Worm (Caenorhabditis elegans) whole organism, L3 larva: ENCODE data around the gene lido-8.
A peak's percentile ranks its signal among the peaks of the same experiment; 100 is the strongest.
"Not testable (repeated sequence)": the region's sequence is repeated elsewhere in the genome, so short reads cannot be mapped to it uniquely, and the experiment has no call there.

ENCODE experiments used
- ZK546.5 ChIP-seq: sonication (generic microtip); optimal IDR thresholded peaks from 2 replicates; lab custom pipeline; 2017; ENCODE audit warnings: missing biosample characterization, missing genetic modification characterization
- aly-2 ChIP-seq: fragments of 150-350 bp; optimal IDR thresholded peaks from 2 replicates; lab custom pipeline; 2014; ENCODE audit warnings: missing biosample characterization, missing genetic modification characterization
- ceh-28 ChIP-seq: fragments of 150-350 bp; optimal IDR thresholded peaks from 2 replicates; lab custom pipeline; 2014; ENCODE audit warnings: missing biosample characterization, missing genetic modification reagents, missing genetic modification characterization
- ceh-82 ChIP-seq: fragments of 150-350 bp; optimal IDR thresholded peaks from 2 replicates; lab custom pipeline; 2014; ENCODE audit warnings: missing biosample characterization, missing genetic modification characterization
- ceh-9 ChIP-seq: sonication (generic microtip); optimal IDR thresholded peaks from 2 replicates; lab custom pipeline; 2018; ENCODE audit warnings: missing biosample characterization, missing genetic modification characterization
- daf-12 ChIP-seq: fragments of 150-350 bp; optimal IDR thresholded peaks from 2 replicates; lab custom pipeline; 2014; ENCODE audit warnings: missing biosample characterization, missing genetic modification reagents, missing genetic modification characterization
- egl-27 ChIP-seq: sonication (generic microtip); optimal IDR thresholded peaks from 4 replicates; lab custom pipeline; 2017; ENCODE audit warnings: missing biosample characterization, missing genetic modification reagents, missing genetic modification characterization
- egl-5 ChIP-seq: fragments of 150-350 bp; optimal IDR thresholded peaks from 2 replicates; lab custom pipeline; 2017; ENCODE audit warnings: missing biosample characterization, missing genetic modification reagents, missing genetic modification characterization, inconsistent platforms
- elt-2 ChIP-seq: sonication (generic microtip); optimal IDR thresholded peaks from 2 replicates; lab custom pipeline; 2016; ENCODE audit warnings: missing genetic modification reagents, mild to moderate bottlenecking, missing genetic modification characterization, missing compliant biosample characterization
- fkh-2 ChIP-seq: fragments of 150-350 bp; optimal IDR thresholded peaks from 2 replicates; lab custom pipeline; 2014; ENCODE audit warnings: missing biosample characterization, missing genetic modification reagents, missing genetic modification characterization
- hmg-11 ChIP-seq: sonication (generic microtip); optimal IDR thresholded peaks from 2 replicates; lab custom pipeline; 2016; ENCODE audit warnings: missing genetic modification characterization, missing compliant biosample characterization
- lsy-12 ChIP-seq: sonication (generic microtip); optimal IDR thresholded peaks from 2 replicates; lab custom pipeline; 2016; ENCODE audit warnings: mild to moderate bottlenecking, missing genetic modification characterization, missing compliant biosample characterization
- mml-1 ChIP-seq: fragments of 150-350 bp; sonication (generic microtip); optimal IDR thresholded peaks from 3 replicates; lab custom pipeline; 2014; ENCODE audit warnings: missing biosample characterization, missing genetic modification characterization
- nfya-1 ChIP-seq: sonication (generic microtip); optimal IDR thresholded peaks from 2 replicates; lab custom pipeline; 2017; ENCODE audit warnings: missing genetic modification characterization, mild to moderate bottlenecking, missing compliant biosample characterization, antibody characterized with exemption, moderate library complexity; ENCODE audit not compliant: insufficient read depth
- nhr-11 ChIP-seq: fragments of 150-350 bp; optimal IDR thresholded peaks from 2 replicates; lab custom pipeline; 2014; ENCODE audit warnings: missing biosample characterization, missing genetic modification characterization
- nhr-23 ChIP-seq: fragments of 150-350 bp; optimal IDR thresholded peaks from 2 replicates; lab custom pipeline; 2014; ENCODE audit warnings: missing biosample characterization, missing genetic modification reagents, missing genetic modification characterization
- nhr-237 ChIP-seq: fragments of 150-350 bp; optimal IDR thresholded peaks from 2 replicates; lab custom pipeline; 2014; ENCODE audit warnings: missing biosample characterization, missing genetic modification characterization
- nhr-25 ChIP-seq: sonication (generic microtip); optimal IDR thresholded peaks from 2 replicates; lab custom pipeline; 2017; ENCODE audit warnings: missing biosample characterization, missing genetic modification characterization
- nhr-28 ChIP-seq: fragments of 150-350 bp; optimal IDR thresholded peaks from 2 replicates; lab custom pipeline; 2014; ENCODE audit warnings: missing biosample characterization, missing genetic modification characterization
- nhr-43 ChIP-seq: sonication (generic microtip); optimal IDR thresholded peaks from 2 replicates; lab custom pipeline; 2016; ENCODE audit warnings: mild to moderate bottlenecking, missing genetic modification characterization, missing compliant biosample characterization; ENCODE audit not compliant: poor library complexity, severe bottlenecking
- nhr-67 ChIP-seq: fragments of 150-350 bp; optimal IDR thresholded peaks from 2 replicates; lab custom pipeline; 2014; ENCODE audit warnings: missing biosample characterization, missing genetic modification characterization
- nhr-77 ChIP-seq: fragments of 150-350 bp; optimal IDR thresholded peaks from 2 replicates; lab custom pipeline; 2014; ENCODE audit warnings: missing biosample characterization, missing genetic modification characterization
- pqm-1 ChIP-seq: fragments of 150-350 bp; optimal IDR thresholded peaks from 2 replicates; lab custom pipeline; 2017; ENCODE audit warnings: missing biosample characterization, missing genetic modification characterization, inconsistent platforms
- sea-2 ChIP-seq: fragments of 150-350 bp; sonication (generic microtip); optimal IDR thresholded peaks from 4 replicates; lab custom pipeline; 2014; ENCODE audit warnings: missing biosample characterization, missing genetic modification reagents, missing genetic modification characterization
- snpc-4 ChIP-seq: fragments of 150-350 bp; optimal IDR thresholded peaks from 2 replicates; lab custom pipeline; 2014; ENCODE audit warnings: missing biosample characterization, missing genetic modification characterization
- tbx-2 ChIP-seq: sonication (generic microtip); optimal IDR thresholded peaks from 2 replicates; lab custom pipeline; 2016; ENCODE audit warnings: mild to moderate bottlenecking, missing genetic modification characterization, missing compliant biosample characterization
- unc-62 ChIP-seq: fragments of 150-350 bp; sonication (generic microtip); optimal IDR thresholded peaks from 4 replicates; lab custom pipeline; 2014; ENCODE audit warnings: missing biosample characterization, missing genetic modification reagents, missing genetic modification characterization
- zag-1 ChIP-seq: fragments of 150-350 bp; optimal IDR thresholded peaks from 2 replicates; lab custom pipeline; 2014; ENCODE audit warnings: missing biosample characterization, missing genetic modification characterization
- ztf-11 ChIP-seq: fragments of 150-350 bp; optimal IDR thresholded peaks from 2 replicates; lab custom pipeline; 2014; ENCODE audit warnings: missing biosample characterization, missing genetic modification characterization
- ztf-4 ChIP-seq: fragments of 150-350 bp; optimal IDR thresholded peaks from 2 replicates; lab custom pipeline; 2014; ENCODE audit warnings: missing biosample characterization, missing genetic modification characterization

The lido-8 gene

ce11 chrII:3024655-3025054, 27.8 kb downstream of the lido-8 start:
- TF ChIP-seq nfya-1 (tag; lab: Kevin White, UChicago) = no peak
- no peak for TF ChIP-seq ceh-28

- no peak for TF ChIP-seq aly-2
- TF ChIP-seq nhr-25 (tag; lab: Kevin White, UChicago) = peak; percentile 43
Measured at ce11 chrII:3028264-3028663, 31.4 kb downstream of the lido-8 start.

- TF ChIP-seq snpc-4 (tag; lab: Kevin White, UChicago) (no peak), nhr-28 (no peak), tbx-2 (tag; lab: Kevin White, UChicago) (no peak), egl-27 (no peak), hmg-11 (tag; lab: Kevin White, UChicago) (no peak), nhr-25 (tag; lab: Kevin White, UChicago) (no peak), ztf-4 (no peak), unc-62 (no peak), daf-12 (tag; lab: Kevin White, UChicago) (no peak), nhr-77 (tag; lab: Kevin White, UChicago) (no peak)
- TF ChIP-seq, all 47 proteins: peak for 0
Measured at ce11 chrII:3030416-3030815, 33.6 kb downstream of the lido-8 start.

- TF ChIP-seq ZK546.5, ztf-11, egl-5 (tag; lab: Kevin White, UChicago): not testable (repeated sequence)
Measured at ce11 chrII:3032480-3032879, 35.7 kb downstream of the lido-8 start, which contains the start of gene B0454.6. Gene B0454.6 (plus strand): TSS chrII:3032780.

ce11 chrII:3034914-3035313, 38.1 kb downstream of the lido-8 start:
- TF ChIP-seq ceh-9 (tag; lab: Kevin White, UChicago) (no peak), unc-62 (no peak), pqm-1 (tag; lab: Kevin White, UChicago) (no peak), tbx-2 (tag; lab: Kevin White, UChicago) (no peak), sea-2 (GFP tag; lab: Kevin White, UChicago) (no peak), lsy-12 (tag; lab: Kevin White, UChicago) (no peak), zag-1 (tag; lab: Kevin White, UChicago) (no peak), nhr-43 (no peak), mml-1 (no peak), fkh-2 (tag; lab: Kevin White, UChicago) (no peak)

- no peak for TF ChIP-seq ceh-82
- no peak for TF ChIP-seq unc-62
- no peak for TF ChIP-seq nhr-11 (tag; lab: Kevin White, UChicago)
- no peak for TF ChIP-seq elt-2 (tag; lab: Kevin White, UChicago)
- no peak for TF ChIP-seq zag-1 (tag; lab: Kevin White, UChicago)
- TF ChIP-seq nhr-23 (tag; lab: Kevin White, UChicago) = no peak
- no peak for TF ChIP-seq aly-2
- TF ChIP-seq daf-12 (tag; lab: Kevin White, UChicago) = no peak
Measured at ce11 chrII:3036344-3036743, 39.5 kb downstream of the lido-8 start.

ce11 chrII:3038453-3038909, 41.7 kb downstream of the lido-8 start, which contains the start of the genes B0454.26 and B0454.5:
Gene B0454.26 (minus strand): TSS chrII:3038553.
Gene B0454.5 (plus strand): TSS chrII:3038859.
- TF ChIP-seq nhr-43 (no peak), nhr-237 (no peak), ceh-28 (no peak), pqm-1 (tag; lab: Kevin White, UChicago) (no peak), unc-62 (no peak), nhr-77 (tag; lab: Kevin White, UChicago) (no peak), nhr-67 (tag; lab: Kevin White, UChicago) (no peak)
